Worm (Caenorhabditis elegans): Measurements from ENCODE around the gene C56C10.4.

Gene C56C10.4

ce11 chrII:6616770-6617169 is 33.9 kb downstream of the C56C10.4 start, which contains the start of gene klf-3:
Gene klf-3 (plus strand): TSS chrII:6616878.
- no peak for TF ChIP-seq F49E8.2 (tag; optimal IDR thresholded peaks at IDR 0.05; ENCODE audit: borderline replicate concordance)
- no peak for TF ChIP-seq Y75B8A.6 (GFP tag; IDR thresholded peaks at IDR 0.05)
- no peak for TF ChIP-seq lin-13 (GFP tag; optimal IDR thresholded peaks at IDR 0.05)
- no peak for TF ChIP-seq snpc-1.2 (GFP tag; IDR thresholded peaks at IDR 0.05)

ce11 chrII:6619007-6619406 is 36.1 kb downstream of the C56C10.4 start:
- TF ChIP-seq sdz-12 (GFP tag; optimal IDR thresholded peaks at IDR 0.05): no peak
- no peak for TF ChIP-seq Y105C5A.15 (GFP tag; IDR thresholded peaks at IDR 0.05)
- no peak for TF ChIP-seq F10B5.3 (tag; optimal IDR thresholded peaks at IDR 0.05)
- TF ChIP-seq pqm-1 (tag; optimal IDR thresholded peaks at IDR 0.05): no peak
- no peak for TF ChIP-seq T20F7.1 (GFP tag; optimal IDR thresholded peaks at IDR 0.05)
- TF ChIP-seq mxl-3 (GFP tag; optimal IDR thresholded peaks at IDR 0.05): no peak
- no peak for TF ChIP-seq lin-29 (GFP tag; IDR thresholded peaks at IDR 0.05)
- TF ChIP-seq ztf-11 (tag; optimal IDR thresholded peaks at IDR 0.05): no peak
- TF ChIP-seq spr-1 (tag; optimal IDR thresholded peaks at IDR 0.05): no peak
- TF ChIP-seq nhr-28 (tag; optimal IDR thresholded peaks at IDR 0.05): peak; percentile 37
- TF ChIP-seq hlh-11 (tag; optimal IDR thresholded peaks at IDR 0.05): peak; percentile 19
- no peak for TF ChIP-seq ctbp-1 (GFP tag; IDR thresholded peaks at IDR 0.05)
- no peak for TF ChIP-seq unc-39 (tag; optimal IDR thresholded peaks at IDR 0.05)
- TF ChIP-seq fkh-10 (GFP tag; optimal IDR thresholded peaks at IDR 0.05): no peak
- no peak for TF ChIP-seq ceh-62 (tag; optimal IDR thresholded peaks at IDR 0.05)
- TF ChIP-seq lir-3 (tag; optimal IDR thresholded peaks at IDR 0.05): no peak
- no peak for TF ChIP-seq dpl-1 (GFP tag; optimal IDR thresholded peaks at IDR 0.05)
- peak; percentile 19 for TF ChIP-seq cey-2 (tag; optimal IDR thresholded peaks at IDR 0.05; ENCODE audit: borderline replicate concordance, insufficient read depth)
- no peak for TF ChIP-seq zip-2 (tag; optimal IDR thresholded peaks at IDR 0.05)
- TF ChIP-seq daf-8 (GFP tag; IDR thresholded peaks at IDR 0.05): no peak
- peak in 1 of 2 experiments; percentile 39 for TF ChIP-seq unc-62 (GFP tag; optimal IDR thresholded peaks at IDR 0.05 in 1 of 2)
- TF ChIP-seq unc-62 (tag; optimal IDR thresholded peaks at IDR 0.05): no peak
- no peak for TF ChIP-seq php-3 (GFP tag; IDR thresholded peaks at IDR 0.05)
- no peak for TF ChIP-seq ZK337.2 (GFP tag; IDR thresholded peaks at IDR 0.05)
- peak in 1 of 2 experiments; percentile 18 for TF ChIP-seq mdl-1 (tag; optimal IDR thresholded peaks at IDR 0.05)
- TF ChIP-seq aha-1 (tag): peak; percentile 23
- no peak for TF ChIP-seq lin-39 (tag; optimal IDR thresholded peaks at IDR 0.05)
- TF ChIP-seq Y75B8A.6 (GFP tag; IDR thresholded peaks at IDR 0.05): no peak
- TF ChIP-seq tra-1 (GFP tag; IDR thresholded peaks at IDR 0.05): 0 out of 2 replicates have a peak, but pooled peaks have one; percentile 38
- no peak for TF ChIP-seq vab-7 (GFP tag; IDR thresholded peaks at IDR 0.05)
- no peak for TF ChIP-seq nhr-76 (tag; optimal IDR thresholded peaks at IDR 0.05)

DNA sequence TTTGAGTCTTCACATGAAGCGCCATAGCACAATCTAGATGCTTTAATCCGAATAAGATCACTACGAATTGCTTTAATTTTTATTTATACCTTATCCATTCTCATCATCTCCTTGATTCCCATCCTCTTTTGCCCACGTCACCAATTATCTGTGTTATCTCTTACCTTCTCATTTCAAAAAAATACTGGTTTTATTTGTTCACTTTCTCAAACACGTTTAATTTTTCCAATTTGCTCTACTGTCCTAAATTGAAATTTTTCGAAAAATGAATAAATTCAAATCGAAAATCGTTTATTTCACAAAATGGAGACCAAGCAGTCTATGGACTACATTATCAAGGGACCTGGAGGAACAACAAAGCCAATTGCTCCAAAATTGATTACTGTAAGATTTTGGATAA is 39.0 kb downstream of the C56C10.4 start, which contains the start of gene F54H5.3:
Gene F54H5.3, plus strand, starts transcription at position 301 of the 400 bp plus-strand sequence.
- TF ChIP-seq madf-9 (GFP tag; conservative IDR thresholded peaks at IDR 0.05): no peak
- TF ChIP-seq vab-7 (GFP tag; IDR thresholded peaks at IDR 0.05): no peak
- no peak for TF ChIP-seq T26A8.4 (GFP tag; IDR thresholded peaks at IDR 0.05)
- no peak for TF ChIP-seq ztf-7 (tag; optimal IDR thresholded peaks at IDR 0.05)
- no peak for TF ChIP-seq unc-62 (GFP tag; optimal IDR thresholded peaks at IDR 0.05 in 1 of 2)
- TF ChIP-seq unc-62 (tag; optimal IDR thresholded peaks at IDR 0.05): no peak
- TF ChIP-seq dmd-9 (GFP tag; IDR thresholded peaks at IDR 0.05): no peak
- TF ChIP-seq lsy-2 (tag; optimal IDR thresholded peaks at IDR 0.05): no peak
